Worm (Caenorhabditis elegans): ENCODE measurements around the gene T24H7.8.

The T24H7.8 gene

DNA sequence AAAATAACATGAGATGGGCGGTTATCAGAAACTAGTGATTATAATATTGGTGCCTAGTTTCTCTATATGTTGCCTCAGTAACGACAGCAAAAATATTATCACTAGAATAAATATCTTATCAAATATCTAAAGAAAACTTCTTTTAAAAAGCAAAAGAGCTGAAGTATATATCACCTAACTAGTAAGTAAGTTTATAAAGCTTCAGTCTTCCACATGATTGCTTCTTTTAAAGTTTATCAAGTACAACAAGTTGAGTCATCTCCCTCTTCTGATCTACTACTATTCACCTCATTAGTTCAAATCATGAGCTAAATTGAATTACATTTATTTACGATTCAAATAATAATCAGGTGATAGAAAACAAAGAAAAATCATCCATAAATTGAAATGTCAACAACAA lies 46.2 kb downstream of the T24H7.8 start (continued):
- TF ChIP-seq snpc-4 (tag; optimal IDR thresholded peaks at IDR 0.05) (no peak), nhr-12 (tag; optimal IDR thresholded peaks at IDR 0.05) (no peak), ztf-4 (tag; optimal IDR thresholded peaks at IDR 0.05) (no peak), fkh-10 (GFP tag; optimal IDR thresholded peaks at IDR 0.05) (no peak), swsn-7 (tag; optimal IDR thresholded peaks at IDR 0.05) (peak; percentile 5), lir-3 (tag; optimal IDR thresholded peaks at IDR 0.05; ENCODE audit: poor library complexity) (no peak), aly-2 (tag; optimal IDR thresholded peaks at IDR 0.05) (no peak), mab-9 (GFP tag; IDR thresholded peaks at IDR 0.05) (no peak), unc-86 (tag; optimal IDR thresholded peaks at IDR 0.05) (no peak), lin-15B (tag; optimal IDR thresholded peaks at IDR 0.05) (no peak), ceh-82 (tag; optimal IDR thresholded peaks at IDR 0.05) (no peak), pag-3 (tag; optimal IDR thresholded peaks at IDR 0.05; ENCODE audit: borderline replicate concordance, insufficient read depth) (no peak), egl-13 (tag; optimal IDR thresholded peaks at IDR 0.05) (no peak), nhr-19 (GFP tag; conservative IDR thresholded peaks at IDR 0.05) (peak; percentile 3; the same call in 1 of the 2 replicates), nhr-85 (tag) (no peak)

DNA sequence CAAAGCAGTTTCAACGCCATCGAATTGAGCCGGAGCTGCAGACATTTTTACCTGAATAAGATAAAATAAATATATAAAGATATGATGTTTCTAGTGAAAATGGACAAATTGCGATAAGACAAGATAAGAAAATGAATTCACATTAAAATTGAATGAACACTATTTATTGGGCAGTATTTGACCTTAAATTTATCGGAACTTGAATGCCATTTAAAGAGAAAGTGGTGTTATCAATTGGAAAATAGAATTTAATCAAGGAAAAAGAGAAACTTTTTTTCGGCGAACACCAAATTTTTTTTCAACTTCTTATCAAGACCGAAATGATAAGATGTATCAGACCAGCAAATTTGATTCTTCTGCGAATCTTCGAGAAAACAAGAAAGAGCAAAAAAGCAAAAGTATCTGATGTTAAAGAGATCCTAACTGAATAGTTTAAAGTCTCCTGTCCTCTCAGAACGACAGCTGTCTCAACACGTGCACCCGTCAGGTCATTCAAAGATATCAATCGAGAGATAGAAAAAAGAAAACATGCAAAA lies 48.3 kb downstream of the T24H7.8 start, which contains the start of gene upb-1:
Gene upb-1, minus strand, starts transcription at position 51 of the 536 bp plus-strand sequence.
- TF ChIP-seq nhr-47 (tag; optimal IDR thresholded peaks at IDR 0.05) (peak; percentile 3), mep-1 (tag; optimal IDR thresholded peaks at IDR 0.05) (peak; percentile 21), fkh-8 (tag; optimal IDR thresholded peaks at IDR 0.05) (no peak), nhr-90 (tag; optimal IDR thresholded peaks at IDR 0.05; ENCODE audit: poor library complexity) (no peak), nhr-19 (GFP tag; conservative IDR thresholded peaks at IDR 0.05) (peak; percentile 64), mdl-1 (tag; optimal IDR thresholded peaks at IDR 0.05) (peak in 1 of 2 experiments; percentile 64), lsy-2 (tag; optimal IDR thresholded peaks at IDR 0.05) (peak; percentile 42 to 67), snu-23 (GFP tag; optimal IDR thresholded peaks at IDR 0.05) (peak; percentile 55), fkh-10 (GFP tag; optimal IDR thresholded peaks at IDR 0.05) (no peak), lin-35 (GFP tag; optimal IDR thresholded peaks at IDR 0.05) (no peak), aha-1 (tag; optimal IDR thresholded peaks at IDR 0.05) (no peak), egl-27 (tag; optimal IDR thresholded peaks at IDR 0.05) (no peak), nhr-28 (tag; optimal IDR thresholded peaks at IDR 0.05) (no peak), nhr-77 (tag; optimal IDR thresholded peaks at IDR 0.05) (no peak), unc-130 (tag; optimal IDR thresholded peaks at IDR 0.05) (peak; percentile 39), lin-14 (GFP tag; optimal IDR thresholded peaks at IDR 0.05) (peak; percentile 72), elt-3 (tag; optimal IDR thresholded peaks at IDR 0.05) (no peak), rnt-1 (tag; optimal IDR thresholded peaks at IDR 0.05) (peak; percentile 62), nhr-237 (tag; optimal IDR thresholded peaks at IDR 0.05) (no peak), lin-15B (tag; optimal IDR thresholded peaks at IDR 0.05) (no peak), swsn-7 (tag; optimal IDR thresholded peaks at IDR 0.05) (peak; percentile 7), ces-1 (GFP tag; optimal IDR thresholded peaks at IDR 0.05) (no peak), sptf-1 (tag; optimal IDR thresholded peaks at IDR 0.05) (no peak), nhr-20 (tag; optimal IDR thresholded peaks at IDR 0.05) (peak; percentile 52), nhr-71 (tag; optimal IDR thresholded peaks at IDR 0.05) (peak; percentile 82), hlh-17 (GFP tag; optimal IDR thresholded peaks at IDR 0.05; ENCODE audit: borderline replicate concordance) (no peak), ama-1 (optimal IDR thresholded peaks at IDR 0.05) (no peak), nhr-76 (tag; optimal IDR thresholded peaks at IDR 0.05) (no peak), ceh-90 (tag; optimal IDR thresholded peaks at IDR 0.05) (no peak), efl-1 (optimal IDR thresholded peaks at IDR 0.05) (peak in 1 of 2 experiments; percentile 24), efl-1 (GFP tag; optimal IDR thresholded peaks at IDR 0.05 in 1 of 2) (no peak), elt-2 (tag; optimal IDR thresholded peaks at IDR 0.05) (peak; percentile 32), blmp-1 (tag; optimal IDR thresholded peaks at IDR 0.05) (peak; percentile 52), isw-1 (GFP tag; IDR thresholded peaks at IDR 0.05) (no peak)
